Fruit fly (Drosophila melanogaster) whole organism, prepupa: ENCODE results near the gene CG44000.

Source experiments
- CG10631 ChIP-seq: fragments of 200-800 bp; sonication (Bioruptor generic); optimal IDR thresholded peaks from 2 replicates; lab custom pipeline; 2016; ENCODE audit warnings: missing biosample characterization, missing genetic modification characterization
- CG10669 ChIP-seq: fragments of 200-800 bp; sonication (Bioruptor generic); optimal IDR thresholded peaks from 3 replicates; lab custom pipeline; 2018; ENCODE audit warnings: missing biosample characterization, mild to moderate bottlenecking, missing genetic modification characterization, moderate library complexity
- CG11294 ChIP-seq: fragments of 200-800 bp; sonication (Bioruptor generic); IDR thresholded peaks from 2 replicates; pipeline ENCODE4 v1.3.6; 2022; ENCODE audit warnings: missing biosample characterization, missing genetic modification characterization
- CG11902 ChIP-seq: fragments of 200-800 bp; sonication (Bioruptor generic); optimal IDR thresholded peaks from 3 replicates; lab custom pipeline; 2016; ENCODE audit warnings: missing biosample characterization, missing genetic modification characterization
- CG15336 ChIP-seq: fragments of 200-800 bp; sonication (Bioruptor generic); IDR thresholded peaks from 2 replicates; pipeline ENCODE4 v1.3.6; 2022; ENCODE audit warnings: missing biosample characterization, missing genetic modification characterization
- CG16779 ChIP-seq: fragments of 200-800 bp; sonication (Bioruptor generic); optimal IDR thresholded peaks from 3 replicates; lab custom pipeline; 2017; ENCODE audit warnings: missing biosample characterization, mild to moderate bottlenecking, missing genetic modification characterization
- CG31627 ChIP-seq: fragments of 200-800 bp; sonication (Bioruptor generic); optimal IDR thresholded peaks from 3 replicates; lab custom pipeline; 2016; ENCODE audit warnings: missing biosample characterization, missing genetic modification characterization
- CG32006 ChIP-seq: fragments of 200-800 bp; sonication (Bioruptor generic); optimal IDR thresholded peaks from 3 replicates; lab custom pipeline; 2017; ENCODE audit warnings: missing biosample characterization, mild to moderate bottlenecking, missing genetic modification characterization
- CG34406 ChIP-seq: fragments of 200-800 bp; sonication (Bioruptor generic); optimal IDR thresholded peaks from 3 replicates; lab custom pipeline; 2016; ENCODE audit warnings: missing biosample characterization, missing genetic modification characterization
- CG3919 ChIP-seq: fragments of 200-800 bp; sonication (Bioruptor generic); optimal IDR thresholded peaks from 3 replicates; lab custom pipeline; 2016; ENCODE audit warnings: missing biosample characterization, missing genetic modification characterization
- CG6163 ChIP-seq: fragments of 200-800 bp; sonication (Bioruptor generic); IDR thresholded peaks from 3 replicates; pipeline ENCODE4 v1.3.6; 2022; ENCODE audit warnings: missing biosample characterization, missing genetic modification characterization
- CG6276 ChIP-seq: fragments of 200-800 bp; sonication (Bioruptor generic); optimal IDR thresholded peaks from 2 replicates; lab custom pipeline; 2017; ENCODE audit warnings: missing biosample characterization, mild to moderate bottlenecking, missing genetic modification characterization
- CG6792 ChIP-seq: fragments of 200-800 bp; sonication (Bioruptor generic); optimal IDR thresholded peaks from 3 replicates; lab custom pipeline; 2016; ENCODE audit warnings: missing biosample characterization, missing genetic modification characterization
- CG6808 ChIP-seq: fragments of 200-800 bp; sonication (Bioruptor generic); optimal IDR thresholded peaks from 3 replicates; lab custom pipeline; 2017; ENCODE audit warnings: missing biosample characterization, missing genetic modification characterization, mild to moderate bottlenecking, moderate library complexity, missing genetic modification reagents
- CG6854 ChIP-seq: fragments of 200-800 bp; sonication (Bioruptor generic); optimal IDR thresholded peaks from 2 replicates; lab custom pipeline; 2017; ENCODE audit warnings: missing biosample characterization, mild to moderate bottlenecking, missing genetic modification characterization
- CG8119 ChIP-seq: fragments of 200-800 bp; sonication (Bioruptor generic); IDR thresholded peaks from 3 replicates; pipeline ENCODE4 v1.3.6; 2022; ENCODE audit warnings: missing biosample characterization, missing genetic modification characterization
- CG9139 ChIP-seq: fragments of 200-800 bp; sonication (Bioruptor generic); optimal IDR thresholded peaks from 3 replicates; lab custom pipeline; 2017; ENCODE audit warnings: missing biosample characterization, mild to moderate bottlenecking, missing genetic modification characterization
- Eip93F ChIP-seq: fragments of 200-800 bp; sonication (Bioruptor generic); optimal IDR thresholded peaks from 2 replicates; lab custom pipeline; 2016; ENCODE audit warnings: missing biosample characterization, mild to moderate bottlenecking, missing genetic modification characterization
- Ets21C ChIP-seq: fragments of 200-800 bp; sonication (Bioruptor generic); optimal IDR thresholded peaks from 3 replicates; lab custom pipeline; 2016; ENCODE audit warnings: missing biosample characterization, missing genetic modification characterization
- Hr39 ChIP-seq: fragments of 200-800 bp; sonication (Bioruptor generic); optimal IDR thresholded peaks from 2 replicates; lab custom pipeline; 2016; ENCODE audit warnings: missing biosample characterization, missing genetic modification characterization
- Lpt ChIP-seq: fragments of 200-800 bp; sonication (Bioruptor generic); optimal IDR thresholded peaks from 3 replicates; lab custom pipeline; 2016; ENCODE audit warnings: missing biosample characterization, missing genetic modification characterization
- Met ChIP-seq: fragments of 200-800 bp; sonication (Bioruptor generic); optimal IDR thresholded peaks from 3 replicates; lab custom pipeline; 2016; ENCODE audit warnings: missing biosample characterization, missing genetic modification characterization
- OdsH ChIP-seq: fragments of 200-800 bp; sonication (Bioruptor generic); optimal IDR thresholded peaks from 3 replicates; lab custom pipeline; 2016; ENCODE audit warnings: missing biosample characterization, missing genetic modification characterization
- Sox102F ChIP-seq: fragments of 200-800 bp; sonication (Bioruptor generic); optimal IDR thresholded peaks from 2 replicates; lab custom pipeline; 2016; ENCODE audit warnings: missing biosample characterization, mild to moderate bottlenecking, missing genetic modification characterization
- Sox14 ChIP-seq: fragments of 200-800 bp; sonication (Bioruptor generic); optimal IDR thresholded peaks from 3 replicates; lab custom pipeline; 2016; ENCODE audit warnings: missing biosample characterization, missing genetic modification characterization
- Sox15 ChIP-seq: fragments of 200-800 bp; sonication (Bioruptor generic); optimal IDR thresholded peaks from 3 replicates; lab custom pipeline; 2016; ENCODE audit warnings: missing biosample characterization, missing genetic modification characterization
- achi ChIP-seq: fragments of 200-800 bp; sonication (Bioruptor generic); optimal IDR thresholded peaks from 3 replicates; lab custom pipeline; 2016; ENCODE audit warnings: missing biosample characterization, missing genetic modification characterization
- dsx ChIP-seq: fragments of 200-800 bp; optimal IDR thresholded peaks from 3 replicates; lab custom pipeline; 2019; ENCODE audit warnings: missing biosample characterization, mild to moderate bottlenecking, missing genetic modification characterization, moderate library complexity; ENCODE audit not compliant: poor library complexity, severe bottlenecking
- eg ChIP-seq: fragments of 200-800 bp; sonication (Bioruptor generic); IDR thresholded peaks from 3 replicates; pipeline ENCODE4 v1.3.6; 2022; ENCODE audit warnings: missing biosample characterization, missing genetic modification characterization
- fkh ChIP-seq: fragments of 200-800 bp; sonication (Bioruptor generic); optimal IDR thresholded peaks from 3 replicates; lab custom pipeline; 2017; ENCODE audit warnings: missing biosample characterization, mild to moderate bottlenecking, missing genetic modification characterization, moderate library complexity
- lz ChIP-seq: fragments of 200-800 bp; sonication (Bioruptor generic); optimal IDR thresholded peaks from 3 replicates; lab custom pipeline; 2016; ENCODE audit warnings: missing biosample characterization, missing genetic modification characterization
- net ChIP-seq: fragments of 200-800 bp; sonication (Bioruptor generic); optimal IDR thresholded peaks from 3 replicates; lab custom pipeline; 2016; ENCODE audit warnings: missing biosample characterization, missing genetic modification characterization
- pdm3 ChIP-seq: fragments of 200-800 bp; sonication (Bioruptor generic); optimal IDR thresholded peaks from 3 replicates; lab custom pipeline; 2016; ENCODE audit warnings: missing biosample characterization, missing genetic modification characterization
- salr ChIP-seq, 2 experiments: fragments of 200-800 bp; sonication (Bioruptor generic); optimal IDR thresholded peaks; 3 replicates each; lab custom pipeline; 2016 to 2018; ENCODE audit warnings: missing biosample characterization in 2 of 2, missing genetic modification characterization in 2 of 2, mild to moderate bottlenecking in 1 of 2
- ss ChIP-seq, 2 experiments: fragments of 200-800 bp; sonication (Bioruptor generic); optimal IDR thresholded peaks; 2 replicates in 1 of 2; 3 replicates in 1 of 2; lab custom pipeline; 2017 to 2018; ENCODE audit warnings: mild to moderate bottlenecking in 2 of 2, missing biosample characterization in 2 of 2, missing genetic modification characterization in 2 of 2, moderate library complexity in 1 of 2
- topi ChIP-seq: fragments of 200-800 bp; sonication (Bioruptor generic); optimal IDR thresholded peaks from 3 replicates; lab custom pipeline; 2016; ENCODE audit warnings: missing biosample characterization, missing genetic modification characterization
- vri ChIP-seq: fragments of 200-800 bp; sonication (Bioruptor generic); optimal IDR thresholded peaks from 3 replicates; lab custom pipeline; 2016; ENCODE audit warnings: missing biosample characterization, mild to moderate bottlenecking, missing genetic modification characterization

Gene CG44000

DNA sequence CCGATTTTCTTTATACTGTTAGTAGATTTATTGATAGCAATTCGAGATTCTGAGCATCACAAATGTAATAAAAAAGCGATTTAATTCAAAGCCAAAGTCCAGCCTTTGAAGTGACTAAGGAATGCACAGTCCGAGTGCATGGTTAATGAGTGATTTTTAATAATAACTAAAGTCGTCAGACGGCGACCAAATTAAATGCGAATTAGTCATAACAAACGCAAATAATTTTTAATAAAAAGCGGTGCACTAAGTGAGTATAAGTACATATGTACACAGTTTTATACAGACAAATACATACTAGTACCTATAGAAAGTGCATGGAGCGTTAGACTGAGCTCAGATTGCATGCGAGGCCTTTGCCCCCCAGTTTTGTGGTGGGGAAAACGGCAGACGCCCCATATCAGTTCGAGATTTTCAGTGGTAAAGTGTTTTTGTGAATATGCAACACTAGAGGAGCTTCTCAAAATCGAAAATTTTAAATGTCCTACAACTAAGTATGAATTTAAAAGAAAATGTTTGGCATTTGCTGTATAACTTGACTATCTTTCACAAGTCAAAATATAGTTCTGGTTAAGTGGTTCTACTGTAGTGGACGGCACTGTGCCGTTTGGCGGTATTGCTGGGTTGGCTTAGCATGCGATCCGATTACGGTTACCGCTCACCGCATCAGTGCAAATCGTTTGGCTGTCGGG, 40.2 kb upstream of the CG44000 start (continued):
- no peak for TF ChIP-seq CG11902 (GFP tag; lab: Kevin White, UChicago)
- TF ChIP-seq CG16779 (tag; lab: Kevin White, UChicago): no peak
- TF ChIP-seq CG9139: no peak
- peak; percentile 54 for TF ChIP-seq OdsH
- TF ChIP-seq CG15336 (GFP tag; lab: Robert Waterston, UW): peak; percentile 82
- peak; percentile 82 for TF ChIP-seq CG6163 (GFP tag; lab: Robert Waterston, UW)
- peak; percentile 49; the same call in 1 of the 2 replicates for TF ChIP-seq CG11294 (GFP tag; lab: Robert Waterston, UW)
- TF ChIP-seq Hr39 (GFP tag; lab: Kevin White, UChicago): peak; percentile 39
- peak; percentile 42 for TF ChIP-seq lz (GFP tag; lab: Kevin White, UChicago)
- no peak for TF ChIP-seq Sox102F
- TF ChIP-seq CG6808: no peak
- TF ChIP-seq pdm3 (GFP tag; lab: Kevin White, UChicago): peak; percentile 47
- TF ChIP-seq ss (GFP tag; optimal IDR thresholded peaks at IDR 0.05; lab: Kevin White, UChicago): no peak
- TF ChIP-seq fkh: no peak
- TF ChIP-seq topi (GFP tag; lab: Kevin White, UChicago): peak; percentile 2
- no peak for TF ChIP-seq Eip93F (GFP tag; lab: Kevin White, UChicago)
- peak; percentile 37 for TF ChIP-seq net
- peak; percentile 12 for TF ChIP-seq CG31627 (GFP tag; lab: Kevin White, UChicago)
- TF ChIP-seq eg: peak; percentile 83
- no peak for TF ChIP-seq Sox15 (GFP tag; lab: Kevin White, UChicago)
- TF ChIP-seq Ets21C: no peak
- no peak for TF ChIP-seq salr (GFP tag; optimal IDR thresholded peaks at IDR 0.05; lab: Kevin White, UChicago)
- TF ChIP-seq CG6276: peak; percentile 63
- peak; percentile 17 for TF ChIP-seq Met
- TF ChIP-seq CG8119 (GFP tag; lab: Robert Waterston, UW): peak; percentile 82
- TF ChIP-seq CG34406 (GFP tag; lab: Kevin White, UChicago): no peak
- peak; percentile 39 for TF ChIP-seq Sox14
- TF ChIP-seq vri (GFP tag; lab: Kevin White, UChicago): peak; percentile 45
- TF ChIP-seq Lpt: peak; percentile 43
- TF ChIP-seq CG3919 (GFP tag; lab: Kevin White, UChicago): peak; percentile 34
- TF ChIP-seq CG6854 (GFP tag; lab: Kevin White, UChicago): no peak
- no peak for TF ChIP-seq CG10669 (GFP tag; lab: Kevin White, UChicago)
- no peak for TF ChIP-seq dsx (GFP tag; lab: Kevin White, UChicago)
- peak; percentile 81 for TF ChIP-seq CG32006 (GFP tag; lab: Kevin White, UChicago)
- TF ChIP-seq CG10631: peak; percentile 15
- TF ChIP-seq achi (GFP tag; lab: Kevin White, UChicago): peak; percentile 37
- TF ChIP-seq CG6792 (GFP tag; lab: Kevin White, UChicago): peak; percentile 9
- TF ChIP-seq, all 60 proteins: peak for 32

DNA sequence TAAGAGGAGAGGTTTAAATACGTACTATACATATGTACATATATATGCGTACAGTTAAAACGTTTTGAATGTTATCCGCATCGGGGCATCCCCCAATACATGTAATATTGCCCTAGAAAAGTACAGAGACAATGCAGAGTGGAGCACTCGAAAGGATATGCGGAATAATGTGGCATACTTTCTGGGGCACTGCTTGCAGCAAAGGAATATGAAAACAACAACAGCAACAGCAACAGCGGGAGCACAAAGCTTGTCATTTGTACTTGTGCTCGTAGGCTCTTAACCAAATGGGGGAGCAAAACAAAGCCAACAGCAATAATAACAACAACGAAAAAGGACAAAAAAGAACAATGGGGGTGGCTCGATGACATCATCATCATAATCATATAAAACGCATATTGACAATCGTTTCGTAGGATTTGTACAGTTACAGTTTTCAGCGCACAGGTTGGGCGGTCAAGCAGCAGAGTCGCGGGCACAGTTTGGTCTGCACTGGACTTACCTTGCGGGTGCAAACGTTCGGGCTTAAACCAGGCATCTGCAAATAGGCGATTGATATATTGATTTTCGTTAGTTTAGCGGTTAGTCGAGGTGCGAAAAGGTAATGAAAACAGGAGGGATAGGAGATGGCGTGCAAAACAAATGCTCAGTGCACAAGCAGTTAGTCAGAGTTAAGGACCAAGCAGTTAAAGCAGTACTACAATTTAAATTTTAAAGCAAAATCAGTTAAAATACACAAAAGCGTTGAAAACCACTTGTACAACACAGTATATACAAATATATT, 39.2 kb upstream of the CG44000 start:
- TF ChIP-seq CG9139 (no peak), CG6163 (GFP tag; lab: Robert Waterston, UW) (0 out of 3 replicates have a peak, but pooled peaks have one; percentile 8)
